Fruit fly (Drosophila melanogaster): Measurements from ENCODE around the gene REPTOR.

REPTOR gene

DNA sequence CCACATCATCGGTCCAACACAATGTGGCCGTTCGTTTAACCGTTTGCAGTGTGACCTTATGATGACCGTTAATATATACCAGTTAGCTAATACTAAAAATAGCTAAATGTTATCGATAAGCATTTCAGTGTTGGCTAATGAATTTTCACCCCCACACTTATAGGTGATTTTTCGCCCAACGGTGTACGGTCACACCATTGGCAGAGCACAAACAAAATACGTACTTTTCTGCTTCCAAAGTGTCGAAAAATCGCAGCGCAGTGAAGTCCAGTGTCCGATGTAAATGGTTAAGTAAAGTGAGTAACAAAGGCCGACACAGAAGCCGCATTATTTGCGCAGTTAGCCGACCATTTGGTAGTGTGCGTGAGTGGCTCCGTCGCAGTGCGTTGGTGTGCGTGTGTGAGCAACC lies 42.9 kb upstream of the REPTOR start, which contains the start of the genes Syx18 and atl (continued):
- peak; percentile 92; the same call in 1 of the 2 replicates for TF ChIP-seq MBD-R2 (GFP tag; IDR thresholded peaks at IDR 0.05)
- no peak for TF ChIP-seq Atf6 (GFP tag; IDR thresholded peaks at IDR 0.05)
- TF ChIP-seq Sry-β (GFP tag; optimal IDR thresholded peaks at IDR 0.05): peak; percentile 60
- no peak for TF ChIP-seq chm (GFP tag; IDR thresholded peaks at IDR 0.05)
- no peak for TF ChIP-seq cas (GFP tag; IDR thresholded peaks at IDR 0.05)
- no peak for TF ChIP-seq CoRest (tag; optimal IDR thresholded peaks at IDR 0.05)
- no peak for TF ChIP-seq jumu (GFP tag; optimal IDR thresholded peaks at IDR 0.05)
- no peak for TF ChIP-seq CG9215 (GFP tag; IDR thresholded peaks at IDR 0.05)
- no peak for TF ChIP-seq Hsf (GFP tag; optimal IDR thresholded peaks at IDR 0.05)
- no peak for TF ChIP-seq wek (GFP tag; optimal IDR thresholded peaks at IDR 0.05)
- TF ChIP-seq CG32532 (GFP tag; IDR thresholded peaks at IDR 0.05): no peak
- no peak for TF ChIP-seq Xrp1 (GFP tag; IDR thresholded peaks at IDR 0.05)
- no peak for TF ChIP-seq CG6765 (GFP tag; optimal IDR thresholded peaks at IDR 0.05)
- no peak for TF ChIP-seq croc (GFP tag; conservative IDR thresholded peaks at IDR 0.05)
- TF ChIP-seq Dip3 (GFP tag; optimal IDR thresholded peaks at IDR 0.05): no peak
- TF ChIP-seq rib (GFP tag; IDR thresholded peaks at IDR 0.05): no peak
- TF ChIP-seq CG7556 (GFP tag; optimal IDR thresholded peaks at IDR 0.05): no peak
- TF ChIP-seq kah (GFP tag; optimal IDR thresholded peaks at IDR 0.05): no peak
- TF ChIP-seq CG13287 (GFP tag; IDR thresholded peaks at IDR 0.05; ENCODE audit: partially characterized antibody): peak; percentile 67; the same call in 1 of the 2 replicates
- no peak for TF ChIP-seq gt (GFP tag; IDR thresholded peaks at IDR 0.05)
- no peak for TF ChIP-seq sens-2 (GFP tag; IDR thresholded peaks at IDR 0.05)
- TF ChIP-seq hkb (optimal IDR thresholded peaks at IDR 0.05): no peak
- no peak for TF ChIP-seq hkb (GFP tag; IDR thresholded peaks at IDR 0.05)
- TF ChIP-seq slbo (GFP tag; IDR thresholded peaks at IDR 0.05): peak; percentile 33; the same call in 1 of the 2 replicates
- peak; percentile 27 for TF ChIP-seq vfl (GFP tag; optimal IDR thresholded peaks at IDR 0.05)
- TF ChIP-seq Myb (GFP tag; optimal IDR thresholded peaks at IDR 0.05): peak; percentile 92
- TF ChIP-seq ssp (GFP tag; IDR thresholded peaks at IDR 0.05): no peak
- TF ChIP-seq chn (GFP tag; optimal IDR thresholded peaks at IDR 0.05): no peak
- TF ChIP-seq CG9437 (GFP tag; optimal IDR thresholded peaks at IDR 0.05): no peak
- TF ChIP-seq ewg (GFP tag; optimal IDR thresholded peaks at IDR 0.05): peak; percentile 50
- peak; percentile 98 for TF ChIP-seq CG10267 (tag; optimal IDR thresholded peaks at IDR 0.05)
- TF ChIP-seq CG17802 (tag; optimal IDR thresholded peaks at IDR 0.05): no peak
- peak; percentile 18 for TF ChIP-seq CG15601 (tag; optimal IDR thresholded peaks at IDR 0.05)
- TF ChIP-seq CG7963 (GFP tag; IDR thresholded peaks at IDR 0.05; ENCODE audit: partially characterized antibody): no peak
- peak; percentile 59; the same call in 1 of the 3 replicates for TF ChIP-seq mld (GFP tag; IDR thresholded peaks at IDR 0.05; ENCODE audit: partially characterized antibody)
- TF ChIP-seq exex (tag; optimal IDR thresholded peaks at IDR 0.05): no peak
- TF ChIP-seq gce (GFP tag; IDR thresholded peaks at IDR 0.05): no peak
- peak; percentile 1 for TF ChIP-seq CG11398 (GFP tag; optimal IDR thresholded peaks at IDR 0.05)
- no peak for TF ChIP-seq yki (optimal IDR thresholded peaks at IDR 0.05)
- TF ChIP-seq sima (GFP tag; optimal IDR thresholded peaks at IDR 0.05): no peak
- no peak for TF ChIP-seq CG11504 (tag; optimal IDR thresholded peaks at IDR 0.05)
- TF ChIP-seq CG14965 (GFP tag; optimal IDR thresholded peaks at IDR 0.05; ENCODE audit: borderline replicate concordance): no peak
- peak; percentile 7 for TF ChIP-seq dm (GFP tag; optimal IDR thresholded peaks at IDR 0.05)
- TF ChIP-seq chinmo (GFP tag; IDR thresholded peaks at IDR 0.05; ENCODE audit: partially characterized antibody): no peak
- TF ChIP-seq nerfin-2 (GFP tag; IDR thresholded peaks at IDR 0.05; ENCODE audit: partially characterized antibody): no peak
- TF ChIP-seq ATbp (GFP tag; optimal IDR thresholded peaks at IDR 0.05): no peak
- no peak for TF ChIP-seq CG31365 (tag; optimal IDR thresholded peaks at IDR 0.05)
- no peak for TF ChIP-seq Dfd (GFP tag; optimal IDR thresholded peaks at IDR 0.05)
- no peak for TF ChIP-seq HHEX (GFP tag; optimal IDR thresholded peaks at IDR 0.05)
- TF ChIP-seq CG4328 (GFP tag; optimal IDR thresholded peaks at IDR 0.05): no peak
- TF ChIP-seq CG8765 (GFP tag; IDR thresholded peaks at IDR 0.05): no peak
- TF ChIP-seq CG13296 (GFP tag; optimal IDR thresholded peaks at IDR 0.05): no peak
